Fruit fly (Drosophila melanogaster) whole organism, prepupa: ENCODE results near the gene tmod.

ENCODE experiments used
- Blimp-1 ChIP-seq: fragments of 200-800 bp; sonication (Bioruptor generic); optimal IDR thresholded peaks from 3 replicates; lab custom pipeline; 2017; ENCODE audit warnings: missing biosample characterization, missing genetic modification characterization, mild to moderate bottlenecking, moderate library complexity, missing genetic modification reagents
- CG10631 ChIP-seq: fragments of 200-800 bp; sonication (Bioruptor generic); optimal IDR thresholded peaks from 2 replicates; lab custom pipeline; 2016; ENCODE audit warnings: missing biosample characterization, missing genetic modification characterization
- CG10669 ChIP-seq: fragments of 200-800 bp; sonication (Bioruptor generic); optimal IDR thresholded peaks from 3 replicates; lab custom pipeline; 2018; ENCODE audit warnings: missing biosample characterization, mild to moderate bottlenecking, missing genetic modification characterization, moderate library complexity
- CG11294 ChIP-seq: fragments of 200-800 bp; sonication (Bioruptor generic); IDR thresholded peaks from 2 replicates; pipeline ENCODE4 v1.3.6; 2022; ENCODE audit warnings: missing biosample characterization, missing genetic modification characterization
- CG11762 ChIP-seq: fragments of 200-800 bp; sonication (Bioruptor generic); optimal IDR thresholded peaks from 3 replicates; lab custom pipeline; 2016; ENCODE audit warnings: missing biosample characterization, missing genetic modification characterization; ENCODE audit not compliant: insufficient read depth
- CG11902 ChIP-seq: fragments of 200-800 bp; sonication (Bioruptor generic); optimal IDR thresholded peaks from 3 replicates; lab custom pipeline; 2016; ENCODE audit warnings: missing biosample characterization, missing genetic modification characterization
- CG15336 ChIP-seq: fragments of 200-800 bp; sonication (Bioruptor generic); IDR thresholded peaks from 2 replicates; pipeline ENCODE4 v1.3.6; 2022; ENCODE audit warnings: missing biosample characterization, missing genetic modification characterization
- CG31627 ChIP-seq: fragments of 200-800 bp; sonication (Bioruptor generic); optimal IDR thresholded peaks from 3 replicates; lab custom pipeline; 2016; ENCODE audit warnings: missing biosample characterization, missing genetic modification characterization
- CG4318 ChIP-seq: fragments of 200-800 bp; sonication (Bioruptor generic); optimal IDR thresholded peaks from 3 replicates; lab custom pipeline; 2017; ENCODE audit warnings: missing biosample characterization, mild to moderate bottlenecking, missing genetic modification characterization
- CG6163 ChIP-seq: fragments of 200-800 bp; sonication (Bioruptor generic); IDR thresholded peaks from 3 replicates; pipeline ENCODE4 v1.3.6; 2022; ENCODE audit warnings: missing biosample characterization, missing genetic modification characterization
- CG6792 ChIP-seq: fragments of 200-800 bp; sonication (Bioruptor generic); optimal IDR thresholded peaks from 3 replicates; lab custom pipeline; 2016; ENCODE audit warnings: missing biosample characterization, missing genetic modification characterization
- CG8119 ChIP-seq: fragments of 200-800 bp; sonication (Bioruptor generic); IDR thresholded peaks from 3 replicates; pipeline ENCODE4 v1.3.6; 2022; ENCODE audit warnings: missing biosample characterization, missing genetic modification characterization
- CG8319 ChIP-seq: fragments of 200-800 bp; sonication (Bioruptor generic); optimal IDR thresholded peaks from 3 replicates; lab custom pipeline; 2016; ENCODE audit warnings: missing biosample characterization, missing genetic modification characterization
- Eip78C ChIP-seq: fragments of 200-800 bp; sonication (Bioruptor generic); peaks from one replicate; lab custom pipeline; 2016; ENCODE audit warnings: missing biosample characterization, missing genetic modification characterization
- Eip93F ChIP-seq: fragments of 200-800 bp; sonication (Bioruptor generic); optimal IDR thresholded peaks from 2 replicates; lab custom pipeline; 2016; ENCODE audit warnings: missing biosample characterization, mild to moderate bottlenecking, missing genetic modification characterization
- Ets21C ChIP-seq: fragments of 200-800 bp; sonication (Bioruptor generic); optimal IDR thresholded peaks from 3 replicates; lab custom pipeline; 2016; ENCODE audit warnings: missing biosample characterization, missing genetic modification characterization
- Ets96B ChIP-seq: fragments of 200-800 bp; optimal IDR thresholded peaks from 2 replicates; lab custom pipeline; 2019; ENCODE audit warnings: missing biosample characterization, mild to moderate bottlenecking, missing genetic modification characterization, moderate library complexity
- Gug ChIP-seq: fragments of 200-800 bp; sonication (Bioruptor generic); IDR thresholded peaks from 2 replicates; pipeline ENCODE4 v1.3.6; 2022; ENCODE audit warnings: missing biosample characterization, missing genetic modification characterization
- Hr4 ChIP-seq: fragments of 200-800 bp; sonication (Bioruptor generic); optimal IDR thresholded peaks from 3 replicates; lab custom pipeline; 2016; ENCODE audit warnings: missing biosample characterization, missing genetic modification characterization
- Lpt ChIP-seq: fragments of 200-800 bp; sonication (Bioruptor generic); optimal IDR thresholded peaks from 3 replicates; lab custom pipeline; 2016; ENCODE audit warnings: missing biosample characterization, missing genetic modification characterization
- Met ChIP-seq: fragments of 200-800 bp; sonication (Bioruptor generic); optimal IDR thresholded peaks from 3 replicates; lab custom pipeline; 2016; ENCODE audit warnings: missing biosample characterization, missing genetic modification characterization
- Sox14 ChIP-seq: fragments of 200-800 bp; sonication (Bioruptor generic); optimal IDR thresholded peaks from 3 replicates; lab custom pipeline; 2016; ENCODE audit warnings: missing biosample characterization, missing genetic modification characterization
- Sox15 ChIP-seq: fragments of 200-800 bp; sonication (Bioruptor generic); optimal IDR thresholded peaks from 3 replicates; lab custom pipeline; 2016; ENCODE audit warnings: missing biosample characterization, missing genetic modification characterization
- cyc ChIP-seq: fragments of 200-800 bp; sonication (Bioruptor generic); optimal IDR thresholded peaks from 3 replicates; lab custom pipeline; 2016; ENCODE audit warnings: missing biosample characterization, missing genetic modification characterization
- dac ChIP-seq: fragments of 200-800 bp; sonication (Bioruptor generic); optimal IDR thresholded peaks from 2 replicates; lab custom pipeline; 2017; ENCODE audit warnings: missing biosample characterization, mild to moderate bottlenecking, missing genetic modification characterization
- dsx ChIP-seq: fragments of 200-800 bp; optimal IDR thresholded peaks from 3 replicates; lab custom pipeline; 2019; ENCODE audit warnings: missing biosample characterization, mild to moderate bottlenecking, missing genetic modification characterization, moderate library complexity; ENCODE audit not compliant: poor library complexity, severe bottlenecking
- esn ChIP-seq: fragments of 200-800 bp; sonication (Bioruptor generic); optimal IDR thresholded peaks from 2 replicates; lab custom pipeline; 2016; ENCODE audit warnings: missing biosample characterization, mild to moderate bottlenecking, missing genetic modification characterization, moderate library complexity
- fd85E ChIP-seq: fragments of 200-800 bp; sonication (Bioruptor generic); optimal IDR thresholded peaks from 3 replicates; lab custom pipeline; 2016; ENCODE audit warnings: missing biosample characterization, missing genetic modification characterization
- fkh ChIP-seq: fragments of 200-800 bp; sonication (Bioruptor generic); optimal IDR thresholded peaks from 3 replicates; lab custom pipeline; 2017; ENCODE audit warnings: missing biosample characterization, mild to moderate bottlenecking, missing genetic modification characterization, moderate library complexity
- net ChIP-seq: fragments of 200-800 bp; sonication (Bioruptor generic); optimal IDR thresholded peaks from 3 replicates; lab custom pipeline; 2016; ENCODE audit warnings: missing biosample characterization, missing genetic modification characterization
- pdm3 ChIP-seq: fragments of 200-800 bp; sonication (Bioruptor generic); optimal IDR thresholded peaks from 3 replicates; lab custom pipeline; 2016; ENCODE audit warnings: missing biosample characterization, missing genetic modification characterization
- ss ChIP-seq, 2 experiments: fragments of 200-800 bp; sonication (Bioruptor generic); optimal IDR thresholded peaks; 2 replicates in 1 of 2; 3 replicates in 1 of 2; lab custom pipeline; 2017 to 2018; ENCODE audit warnings: mild to moderate bottlenecking in 2 of 2, missing biosample characterization in 2 of 2, missing genetic modification characterization in 2 of 2, moderate library complexity in 1 of 2
- svp ChIP-seq: fragments of 200-800 bp; sonication (Bioruptor generic); peaks from one replicate; lab custom pipeline; 2016; ENCODE audit warnings: missing biosample characterization, missing genetic modification characterization
- vri ChIP-seq: fragments of 200-800 bp; sonication (Bioruptor generic); optimal IDR thresholded peaks from 3 replicates; lab custom pipeline; 2016; ENCODE audit warnings: missing biosample characterization, mild to moderate bottlenecking, missing genetic modification characterization

Gene tmod

DNA sequence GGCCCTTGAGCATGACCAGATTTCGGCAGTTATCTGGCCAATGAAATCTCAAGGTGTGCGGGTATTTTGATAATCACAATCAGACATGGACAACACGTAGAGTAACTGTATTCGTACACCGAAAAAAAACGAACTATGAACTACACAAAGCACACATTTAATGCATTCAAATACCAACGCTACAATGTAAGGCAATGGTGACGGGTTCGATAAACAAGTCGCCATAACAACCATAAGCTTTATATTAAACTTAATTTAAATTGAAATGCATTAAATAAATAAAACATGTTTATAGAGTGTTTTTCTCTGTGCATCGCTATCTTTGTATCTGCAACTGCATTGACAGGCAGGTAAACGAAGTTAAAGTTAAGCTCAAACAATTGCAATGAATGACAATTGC, 57.8 kb downstream of the tmod start (continued):
- no peak for TF ChIP-seq ss (GFP tag; optimal IDR thresholded peaks at IDR 0.05; lab: Kevin White, UChicago)
- no peak for TF ChIP-seq fkh
- peak; percentile 13 for TF ChIP-seq Met (GFP tag; lab: Kevin White, UChicago)
- TF ChIP-seq net (GFP tag; lab: Kevin White, UChicago), result no peak
- no peak for TF ChIP-seq dsx (GFP tag; lab: Kevin White, UChicago)
- TF ChIP-seq Eip93F (GFP tag; lab: Kevin White, UChicago), result no peak
- TF ChIP-seq CG4318 (GFP tag; lab: Kevin White, UChicago), result no peak
- no peak for TF ChIP-seq cyc (GFP tag; lab: Kevin White, UChicago)
- no peak for TF ChIP-seq CG15336
- no peak for TF ChIP-seq CG11762 (GFP tag; lab: Kevin White, UChicago)
- TF ChIP-seq svp (GFP tag; lab: Kevin White, UChicago), result peak; percentile 66

DNA sequence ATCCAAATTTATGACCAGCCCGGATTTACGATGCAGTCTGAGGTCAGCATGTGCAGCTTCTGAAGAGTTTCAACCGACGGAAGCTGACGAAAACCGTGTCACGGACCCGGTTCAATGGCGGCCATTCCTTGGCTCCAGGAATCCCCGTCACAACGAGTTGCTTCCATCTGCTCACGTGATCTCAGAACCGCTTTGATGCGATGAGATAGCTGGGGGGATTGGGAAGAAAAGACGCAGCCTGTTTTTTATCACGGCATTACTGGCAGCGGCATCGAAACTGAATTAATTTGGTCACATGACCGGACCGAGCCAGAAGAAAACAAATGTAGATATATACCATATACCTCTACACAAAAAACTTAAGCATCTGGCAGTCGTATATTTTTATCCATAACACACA, 58.4 kb downstream of the tmod start:
- TF ChIP-seq svp (GFP tag; lab: Kevin White, UChicago) (peak; percentile 6), Met (GFP tag; lab: Kevin White, UChicago) (no peak), Eip78C (GFP tag; lab: Kevin White, UChicago) (peak; percentile 44)
- TF ChIP-seq, all 60 proteins: peak for 2

DNA sequence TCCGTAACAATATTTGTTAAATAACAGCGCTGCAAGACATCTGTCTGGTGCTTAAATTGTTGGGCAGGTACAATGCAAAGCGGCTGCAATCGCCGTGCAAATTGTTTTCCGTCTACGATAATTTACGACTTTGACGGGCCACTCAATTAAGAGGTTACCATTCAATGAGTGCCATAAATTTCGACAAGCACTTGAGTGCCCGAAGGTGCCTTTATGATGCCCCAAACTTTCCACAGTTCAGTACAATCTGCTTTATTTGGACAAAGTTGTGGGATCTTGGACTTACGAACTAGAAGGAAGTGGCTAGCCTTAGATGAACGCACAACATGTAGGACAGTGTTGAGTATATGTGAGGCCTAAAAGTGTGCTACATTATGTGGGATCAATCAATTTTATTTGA, 60.3 kb downstream of the tmod start:
- peak; percentile 21 for TF ChIP-seq vri
- no peak for TF ChIP-seq Blimp-1 (GFP tag; lab: Kevin White, UChicago)
- TF ChIP-seq svp (GFP tag; lab: Kevin White, UChicago), result peak; percentile 8
- no peak for TF ChIP-seq pdm3 (GFP tag; lab: Kevin White, UChicago)
- no peak for TF ChIP-seq CG6792 (GFP tag; lab: Kevin White, UChicago)
- TF ChIP-seq fd85E (GFP tag; lab: Kevin White, UChicago), result no peak
- TF ChIP-seq, all 60 proteins: peak for 2

DNA sequence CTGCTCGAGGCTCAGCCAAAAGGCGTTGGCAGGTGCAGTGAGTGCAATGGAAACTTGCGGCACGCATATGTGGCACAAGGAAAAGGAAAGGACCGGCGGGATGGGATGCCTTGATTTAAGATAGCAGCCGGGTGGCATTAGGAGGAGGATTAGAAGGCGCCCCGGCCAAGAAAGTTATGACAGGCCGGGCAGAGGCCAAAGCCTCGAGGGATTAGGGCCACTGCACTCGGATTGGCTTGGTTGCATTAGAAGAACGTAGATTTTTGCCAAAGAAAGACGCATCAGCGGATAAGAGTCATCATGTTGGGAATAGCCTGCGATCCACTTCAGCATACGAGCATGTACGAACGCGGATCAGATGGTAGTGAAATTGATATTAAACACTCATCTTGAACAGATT, 64.3 kb downstream of the tmod start, which contains the start of gene CG31019:
TSS of gene CG31019 (plus strand) at position 301 of the 400 bp plus-strand sequence.
- TF ChIP-seq Hr4 (GFP tag; lab: Kevin White, UChicago), result no peak
- TF ChIP-seq Lpt, result no peak
- TF ChIP-seq dac (GFP tag; lab: Kevin White, UChicago), result no peak
- TF ChIP-seq CG10669 (GFP tag; lab: Kevin White, UChicago), result no peak
- no peak for TF ChIP-seq pdm3 (GFP tag; lab: Kevin White, UChicago)
- no peak for TF ChIP-seq CG8119 (GFP tag; lab: Robert Waterston, UW)
- TF ChIP-seq CG8319 (GFP tag; lab: Kevin White, UChicago), result no peak
- TF ChIP-seq CG10631 (GFP tag; lab: Kevin White, UChicago), result no peak
- TF ChIP-seq Sox15 (GFP tag; lab: Kevin White, UChicago), result no peak
- TF ChIP-seq CG11902 (GFP tag; lab: Kevin White, UChicago), result no peak
- TF ChIP-seq CG11294 (GFP tag; lab: Robert Waterston, UW), result no peak
- TF ChIP-seq CG6792 (GFP tag; lab: Kevin White, UChicago), result no peak
- TF ChIP-seq Gug, result no peak
- TF ChIP-seq Ets21C, result no peak
- no peak for TF ChIP-seq esn (GFP tag; lab: Kevin White, UChicago)
- no peak for TF ChIP-seq CG31627 (GFP tag; lab: Kevin White, UChicago)
- TF ChIP-seq Ets96B (tag; lab: Kevin White, UChicago), result no peak

DNA sequence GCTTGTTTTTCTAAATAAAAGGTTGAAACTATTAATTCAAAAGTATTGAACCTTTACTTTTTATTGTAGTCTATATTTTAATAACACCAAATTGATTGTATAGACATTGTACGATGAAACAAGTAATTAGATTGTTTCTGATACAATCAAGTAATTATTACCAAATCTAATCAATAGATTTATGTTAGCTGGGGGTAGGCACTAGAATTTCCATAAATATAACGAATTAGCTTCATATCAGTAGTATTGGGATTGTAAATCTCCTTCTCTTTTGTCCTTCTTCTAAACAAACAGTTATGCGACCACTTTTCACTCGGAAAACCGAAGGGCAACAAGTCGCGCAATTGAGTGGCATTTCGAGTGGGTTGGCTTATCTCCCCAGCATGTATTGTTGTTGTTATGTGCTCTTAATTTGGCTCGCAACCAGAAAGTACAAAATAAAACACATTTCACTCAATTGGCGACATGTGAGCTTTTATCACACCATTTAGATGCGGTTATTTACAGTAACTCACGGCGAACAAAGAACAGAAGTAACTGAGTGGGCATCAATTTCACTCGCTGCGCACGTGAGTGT, 67.1 kb downstream of the tmod start:
- TF ChIP-seq ss (GFP tag; optimal IDR thresholded peaks at IDR 0.05; lab: Kevin White, UChicago) (no peak), Sox14 (GFP tag; lab: Kevin White, UChicago) (no peak), CG6163 (GFP tag; lab: Robert Waterston, UW) (no peak)
